Fruit fly (Drosophila melanogaster) whole organism, embryonic: ENCODE data around the gene CG6766.

Source experiments
- CG6654 ChIP-seq: fragments of 200-800 bp; sonication (Bioruptor generic); optimal IDR thresholded peaks from 2 replicates; lab custom pipeline; 2017; ENCODE audit warnings: missing biosample characterization, mild to moderate bottlenecking, missing genetic modification characterization
- Dfd ChIP-seq, 2 experiments: fragments of >200 bp; optimal IDR thresholded peaks; 2 replicates each; lab custom pipeline; 2017; ENCODE audit warnings: missing biosample characterization in 2 of 2, missing genetic modification characterization in 2 of 2
- Hr51 ChIP-seq, 2 experiments: fragments of 200-800 bp; sonication (Bioruptor generic); optimal IDR thresholded peaks; 2 replicates in 1 of 2; 3 replicates in 1 of 2; lab custom pipeline; 2016 to 2018; ENCODE audit warnings: missing biosample characterization in 2 of 2, missing genetic modification characterization in 2 of 2, mild to moderate bottlenecking in 1 of 2, moderate library complexity in 1 of 2
- MTF-1 ChIP-seq: fragments of 200-800 bp; sonication (Bioruptor generic); optimal IDR thresholded peaks from 2 replicates; lab custom pipeline; 2018; ENCODE audit warnings: missing biosample characterization, mild to moderate bottlenecking, missing genetic modification characterization, borderline replicate concordance
- Vsx1 ChIP-seq: fragments of 200-800 bp; sonication (Bioruptor generic); optimal IDR thresholded peaks from 2 replicates; lab custom pipeline; 2017; ENCODE audit warnings: missing biosample characterization, mild to moderate bottlenecking, missing genetic modification characterization, missing genetic modification reagents
- ac ChIP-seq: fragments of 200-800 bp; sonication (Bioruptor generic); optimal IDR thresholded peaks from 3 replicates; lab custom pipeline; 2017; ENCODE audit warnings: missing biosample characterization, mild to moderate bottlenecking, missing genetic modification characterization
- ash1 ChIP-seq: fragments of 200-800 bp; sonication (Bioruptor generic); optimal IDR thresholded peaks from 2 replicates; lab custom pipeline; 2018; ENCODE audit warnings: missing biosample characterization, mild to moderate bottlenecking, missing genetic modification characterization
- az2 ChIP-seq: fragments of 200-800 bp; sonication (Bioruptor generic); optimal IDR thresholded peaks from 3 replicates; lab custom pipeline; 2016; ENCODE audit warnings: missing biosample characterization, missing genetic modification characterization
- exex ChIP-seq: fragments of 200-800 bp; sonication (Bioruptor generic); optimal IDR thresholded peaks from 4 replicates; lab custom pipeline; 2018; ENCODE audit warnings: missing biosample characterization, mild to moderate bottlenecking, missing genetic modification characterization, moderate library complexity
- p53 ChIP-seq: fragments of 200-800 bp; sonication (Bioruptor generic); optimal IDR thresholded peaks from 2 replicates; lab custom pipeline; 2016; ENCODE audit warnings: missing biosample characterization, missing genetic modification characterization

DNA sequence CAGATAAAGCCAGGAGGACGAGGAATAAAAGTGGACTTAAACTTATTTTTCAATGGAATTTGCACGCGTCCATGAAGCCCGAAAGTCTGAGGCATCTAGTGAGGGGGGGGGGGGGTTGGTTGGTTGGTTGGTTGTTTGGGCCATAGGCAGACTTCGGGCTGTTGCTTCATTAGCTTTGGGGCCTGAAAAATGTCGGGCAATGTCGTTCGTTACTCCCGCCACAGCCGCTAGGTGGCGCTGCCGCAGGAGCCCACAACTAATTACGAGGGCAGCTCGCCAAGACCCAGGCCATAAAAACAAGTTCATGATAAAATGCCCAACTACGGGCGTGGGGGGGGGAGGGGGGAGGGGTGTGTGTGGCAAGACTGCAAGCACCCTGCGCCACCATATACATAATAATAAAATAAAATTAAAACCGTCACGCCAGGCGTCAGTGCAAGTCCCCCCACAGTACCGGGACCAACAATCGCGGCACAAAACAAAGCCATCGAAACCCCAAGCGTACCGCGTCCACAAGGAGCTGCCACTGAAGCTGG is 37.7 kb upstream of the CG6766 start:
- TF ChIP-seq CG6654 (GFP tag; lab: Kevin White, UChicago), result no peak
- no peak for TF ChIP-seq Hr51 (GFP tag; optimal IDR thresholded peaks at IDR 0.05; lab: Kevin White, UChicago)
- TF ChIP-seq ac (GFP tag; lab: Kevin White, UChicago), result no peak
- TF ChIP-seq az2 (GFP tag; lab: Kevin White, UChicago), result no peak
- no peak for TF ChIP-seq exex (tag; lab: Kevin White, UChicago)
- no peak for TF ChIP-seq ash1 (GFP tag; lab: Kevin White, UChicago)
- TF ChIP-seq Dfd (GFP tag; optimal IDR thresholded peaks at IDR 0.05; lab: Kevin White, UChicago), result no peak
- no peak for TF ChIP-seq p53
- no peak for TF ChIP-seq MTF-1 (GFP tag; lab: Kevin White, UChicago)
- no peak for TF ChIP-seq Vsx1 (GFP tag; lab: Kevin White, UChicago)
